Worm (Caenorhabditis elegans): ENCODE results near the gene nmad-1.

Gene nmad-1

ce11 chrIII:5573694-5574093 lies 19.0 kb upstream of the nmad-1 start, which contains the start of gene molo-1:
TSS of gene molo-1 (plus strand) at chrIII:5573994.
- TF ChIP-seq nhr-237 (tag; optimal IDR thresholded peaks at IDR 0.05) (no peak), unc-62 (GFP tag; optimal IDR thresholded peaks at IDR 0.05) (no peak)

ce11 chrIII:5572806-5573205 lies 18.1 kb upstream of the nmad-1 start:
- no peak for TF ChIP-seq tbx-2 (tag; optimal IDR thresholded peaks at IDR 0.05)
- TF ChIP-seq nhr-76 (tag; optimal IDR thresholded peaks at IDR 0.05), result no peak
- no peak for TF ChIP-seq ceh-28 (tag; optimal IDR thresholded peaks at IDR 0.05)
- TF ChIP-seq ceh-16 (tag; optimal IDR thresholded peaks at IDR 0.05), result no peak
- peak; percentile 16 for TF ChIP-seq nfya-1 (tag; optimal IDR thresholded peaks at IDR 0.05; ENCODE audit: insufficient read depth)
- no peak for TF ChIP-seq lsy-12 (tag; optimal IDR thresholded peaks at IDR 0.05)
- no peak for TF ChIP-seq elt-3 (tag; optimal IDR thresholded peaks at IDR 0.05)

- peak; percentile 10 for TF ChIP-seq nfya-1 (tag; optimal IDR thresholded peaks at IDR 0.05; ENCODE audit: insufficient read depth)
- TF ChIP-seq lin-39 (tag; optimal IDR thresholded peaks at IDR 0.05), result peak; percentile 36
- no peak for TF ChIP-seq daf-12 (tag; optimal IDR thresholded peaks at IDR 0.05)
Observed at ce11 chrIII:5570814-5571443, 16.2 kb upstream of the nmad-1 start.

- TF ChIP-seq ama-1 (optimal IDR thresholded peaks at IDR 0.05) (no peak), skn-1 (tag; optimal IDR thresholded peaks at IDR 0.05) (no peak), pqm-1 (tag; optimal IDR thresholded peaks at IDR 0.05) (no peak)
Observed at ce11 chrIII:5568679-5569078, 13.9 kb upstream of the nmad-1 start, which contains the start of gene nspb-12. TSS of gene nspb-12 (minus strand) at chrIII:5568779.

ce11 chrIII:5568265-5568664 lies 13.5 kb upstream of the nmad-1 start:
- no peak for TF ChIP-seq ama-1 (optimal IDR thresholded peaks at IDR 0.05)
- no peak for TF ChIP-seq ceh-28 (tag; optimal IDR thresholded peaks at IDR 0.05)
- no peak for TF ChIP-seq nhr-77 (tag; optimal IDR thresholded peaks at IDR 0.05)
- no peak for TF ChIP-seq ceh-16 (tag; optimal IDR thresholded peaks at IDR 0.05)
- TF ChIP-seq ZK546.5 (tag; optimal IDR thresholded peaks at IDR 0.05), result no peak
- no peak for TF ChIP-seq snpc-4 (tag; optimal IDR thresholded peaks at IDR 0.05)
- TF ChIP-seq unc-62 (GFP tag; optimal IDR thresholded peaks at IDR 0.05), result no peak
- TF ChIP-seq sea-2 (GFP tag; optimal IDR thresholded peaks at IDR 0.05), result no peak

ce11 chrIII:5566496-5566895 lies 11.8 kb upstream of the nmad-1 start:
- TF ChIP-seq elt-2 (tag; optimal IDR thresholded peaks at IDR 0.05), result no peak
- no peak for TF ChIP-seq nhr-12 (tag; optimal IDR thresholded peaks at IDR 0.05)
- TF ChIP-seq snpc-4 (tag; optimal IDR thresholded peaks at IDR 0.05), result no peak
- TF ChIP-seq jun-1 (tag; optimal IDR thresholded peaks at IDR 0.05), result no peak
- TF ChIP-seq elt-3 (tag; optimal IDR thresholded peaks at IDR 0.05), result no peak
- TF ChIP-seq unc-62 (GFP tag; optimal IDR thresholded peaks at IDR 0.05), result no peak
- TF ChIP-seq fkh-10 (GFP tag; optimal IDR thresholded peaks at IDR 0.05), result no peak
- no peak for TF ChIP-seq aly-2 (tag; optimal IDR thresholded peaks at IDR 0.05)
- no peak for TF ChIP-seq egl-27 (tag; optimal IDR thresholded peaks at IDR 0.05)
- no peak for TF ChIP-seq pqm-1 (tag; optimal IDR thresholded peaks at IDR 0.05)
- TF ChIP-seq ceh-9 (tag; optimal IDR thresholded peaks at IDR 0.05), result no peak
- TF ChIP-seq eor-1 (tag; optimal IDR thresholded peaks at IDR 0.05), result no peak
- TF ChIP-seq R02D3.7 (tag; optimal IDR thresholded peaks at IDR 0.05), result no peak
- TF ChIP-seq elt-1 (tag; optimal IDR thresholded peaks at IDR 0.05), result no peak
- no peak for TF ChIP-seq hmg-11 (tag; optimal IDR thresholded peaks at IDR 0.05)
- no peak for TF ChIP-seq daf-12 (tag; optimal IDR thresholded peaks at IDR 0.05)

- no peak for TF ChIP-seq nhr-11 (tag; optimal IDR thresholded peaks at IDR 0.05)
- no peak for TF ChIP-seq lin-39 (tag; optimal IDR thresholded peaks at IDR 0.05)
- TF ChIP-seq ztf-4 (tag; optimal IDR thresholded peaks at IDR 0.05), result no peak
- no peak for TF ChIP-seq ceh-28 (tag; optimal IDR thresholded peaks at IDR 0.05)
- no peak for TF ChIP-seq snpc-4 (tag; optimal IDR thresholded peaks at IDR 0.05)
- no peak for TF ChIP-seq unc-62 (GFP tag; optimal IDR thresholded peaks at IDR 0.05)
- TF ChIP-seq eor-1 (tag; optimal IDR thresholded peaks at IDR 0.05), result no peak
- TF ChIP-seq skn-1 (tag; optimal IDR thresholded peaks at IDR 0.05), result no peak
Observed at ce11 chrIII:5565699-5566098, 11.0 kb upstream of the nmad-1 start.

Data from whole organism, L3 larva.